Fruit fly (Drosophila melanogaster) S2 (cell line): ENCODE measurements around the gene CG31010.

Experiments used
- CG8478 ChIP-seq: fragments of >200 bp; optimal IDR thresholded peaks from 2 replicates; lab custom pipeline; 2018
- CTCF ChIP-seq, 2 experiments: fragments of >200 bp; optimal IDR thresholded peaks; 2 replicates each; lab custom pipeline; 2018

- TF ChIP-seq CG8478 (no peak), CTCF (optimal IDR thresholded peaks at IDR 0.05; lab: Kevin White, UChicago) (no peak)
Measured at dm6 chr3R:30714395-30714794, 8.5 kb upstream of the CG31010 start.
